Worm (Caenorhabditis elegans) whole organism, L4/young adult: ENCODE results near the gene C16A11.2.

ENCODE experiments used
- W03F9.2 ChIP-seq: fragments of 150-350 bp; optimal IDR thresholded peaks from 2 replicates; lab custom pipeline; 2014; ENCODE audit warnings: missing biosample characterization, missing genetic modification characterization
- dao-5 ChIP-seq: sonication (generic microtip); optimal IDR thresholded peaks from 2 replicates; lab custom pipeline; 2016; ENCODE audit warnings: missing genotype, missing genetic modification characterization, moderate library complexity, missing compliant biosample characterization
- him-1 ChIP-seq: sonication (generic microtip); optimal IDR thresholded peaks from 2 replicates; lab custom pipeline; 2016; ENCODE audit warnings: missing genotype, missing genetic modification reagents, missing genetic modification characterization, missing compliant biosample characterization

The C16A11.2 gene

ce11 chrII:4284305-4285193, 46.5 kb downstream of the C16A11.2 start:
- no peak for TF ChIP-seq him-1 (tag; lab: Kevin White, UChicago)
- TF ChIP-seq W03F9.2, result no peak
- TF ChIP-seq dao-5 (tag; lab: Kevin White, UChicago), result no peak

- TF ChIP-seq W03F9.2, result no peak
Observed at ce11 chrII:4286921-4287320, 48.9 kb downstream of the C16A11.2 start.

ce11 chrII:4288111-4288510, 50.1 kb downstream of the C16A11.2 start, which contains the start of gene C01F1.6:
TSS of gene C01F1.6 (minus strand) at chrII:4288211.
- no peak for TF ChIP-seq him-1 (tag; lab: Kevin White, UChicago)
- TF ChIP-seq dao-5 (tag; lab: Kevin White, UChicago), result no peak
- TF ChIP-seq W03F9.2, result no peak

- no peak for TF ChIP-seq W03F9.2
- TF ChIP-seq him-1 (tag; lab: Kevin White, UChicago), result no peak
- TF ChIP-seq dao-5 (tag; lab: Kevin White, UChicago), result no peak
Observed at ce11 chrII:4288572-4288971, 50.6 kb downstream of the C16A11.2 start.

ce11 chrII:4291799-4292198, 53.8 kb downstream of the C16A11.2 start:
- TF ChIP-seq dao-5 (tag; lab: Kevin White, UChicago) (no peak), him-1 (tag; lab: Kevin White, UChicago) (no peak), W03F9.2 (no peak)

ce11 chrII:4293027-4293522, 55.1 kb downstream of the C16A11.2 start:
- TF ChIP-seq him-1 (tag; lab: Kevin White, UChicago), result no peak

ce11 chrII:4294189-4294588, 56.2 kb downstream of the C16A11.2 start:
- TF ChIP-seq W03F9.2 (no peak), him-1 (tag; lab: Kevin White, UChicago) (no peak), dao-5 (tag; lab: Kevin White, UChicago) (no peak)
